Worm (Caenorhabditis elegans) whole organism, young adult: Measurements from ENCODE around the gene T24G10.2.

Experiments used
- B0035.1 ChIP-seq: sonication (generic microtip); optimal IDR thresholded peaks from 2 replicates; lab custom pipeline; 2016; ENCODE audit warnings: missing genetic modification characterization, mild to moderate bottlenecking, missing compliant biosample characterization, missing genotype, missing genetic modification reagents
- B0336.3 ChIP-seq: fragments of 200-800 bp; sonication (Bioruptor generic); IDR thresholded peaks from 2 replicates; pipeline ENCODE4 v1.3.6; 2022; ENCODE audit warnings: missing genetic modification characterization, missing compliant biosample characterization
- C06A6.2 ChIP-seq: fragments of 200-800 bp; sonication (Bioruptor generic); conservative IDR thresholded peaks from 2 replicates; pipeline ENCODE4 v1.3.6; 2022; ENCODE audit warnings: missing genetic modification characterization, missing compliant biosample characterization
- C17E4.6 ChIP-seq: fragments of 200-800 bp; sonication (Bioruptor generic); IDR thresholded peaks from 2 replicates; pipeline ENCODE4 v1.3.6; 2022; ENCODE audit warnings: missing genetic modification reagents, missing genetic modification characterization, missing compliant biosample characterization
- D2030.7 ChIP-seq: fragments of 200-800 bp; sonication (Bioruptor generic); IDR thresholded peaks from 2 replicates; pipeline ENCODE4 v1.3.6; 2022; ENCODE audit warnings: missing genetic modification reagents, missing genetic modification characterization, missing compliant biosample characterization
- F10E7.11 ChIP-seq: sonication (generic microtip); optimal IDR thresholded peaks from 2 replicates; lab custom pipeline; 2017; ENCODE audit warnings: mild to moderate bottlenecking, missing genetic modification characterization, moderate library complexity, missing compliant biosample characterization
- F23B12.7 ChIP-seq: sonication (generic microtip); optimal IDR thresholded peaks from 2 replicates; lab custom pipeline; 2017; ENCODE audit warnings: missing genetic modification characterization, mild to moderate bottlenecking, missing compliant biosample characterization, antibody characterized with exemption, moderate library complexity; ENCODE audit not compliant: insufficient read depth
- F52B5.7 ChIP-seq: sonication (generic microtip); optimal IDR thresholded peaks from 2 replicates; lab custom pipeline; 2016; ENCODE audit warnings: mild to moderate bottlenecking, missing genetic modification characterization, missing compliant biosample characterization
- F57A8.1 ChIP-seq: fragments of 200-800 bp; sonication (Bioruptor generic); optimal IDR thresholded peaks from 2 replicates; lab custom pipeline; 2018; ENCODE audit warnings: mild to moderate bottlenecking, missing genetic modification characterization, moderate library complexity, missing compliant biosample characterization
- Y53G8AR.9 ChIP-seq: fragments of 200-800 bp; sonication (Bioruptor generic); conservative IDR thresholded peaks from 2 replicates; pipeline ENCODE4 v1.3.6; 2022; ENCODE audit warnings: missing genetic modification reagents, missing genetic modification characterization, missing compliant biosample characterization
- Y67H2A.10 ChIP-seq: fragments of 200-800 bp; sonication (Bioruptor generic); conservative IDR thresholded peaks from 2 replicates; pipeline ENCODE4 v1.3.6; 2022; ENCODE audit warnings: missing genetic modification reagents, missing genetic modification characterization, missing compliant biosample characterization
- Y79H2A.3 ChIP-seq: fragments of 200-800 bp; sonication (Bioruptor generic); conservative IDR thresholded peaks from 2 replicates; pipeline ENCODE4 v1.3.6; 2022; ENCODE audit warnings: missing genetic modification reagents, missing genetic modification characterization, missing compliant biosample characterization
- aptf-3 ChIP-seq: fragments of 200-800 bp; sonication (Bioruptor generic); IDR thresholded peaks from 2 replicates; pipeline ENCODE4 v1.3.6; 2022; ENCODE audit warnings: missing genetic modification characterization, missing compliant biosample characterization
- athp-1 ChIP-seq: sonication (generic microtip); optimal IDR thresholded peaks from 2 replicates; lab custom pipeline; 2017; ENCODE audit warnings: mild to moderate bottlenecking, missing genetic modification characterization, missing compliant biosample characterization
- ceh-100 ChIP-seq: fragments of 200-800 bp; sonication (Bioruptor generic); IDR thresholded peaks from 2 replicates; pipeline ENCODE4 v1.3.6; 2022; ENCODE audit warnings: missing genetic modification reagents, missing genetic modification characterization, missing compliant biosample characterization
- chd-7 ChIP-seq: sonication (generic microtip); optimal IDR thresholded peaks from 2 replicates; lab custom pipeline; 2016; ENCODE audit warnings: mild to moderate bottlenecking, missing genetic modification characterization, moderate library complexity, missing compliant biosample characterization
- efl-1 ChIP-seq: fragments of 150-350 bp; optimal IDR thresholded peaks from 2 replicates; lab custom pipeline; 2014; ENCODE audit warnings: missing biosample characterization, missing genetic modification reagents, missing genetic modification characterization
- egl-18 ChIP-seq: fragments of 200-800 bp; sonication (Bioruptor generic); IDR thresholded peaks from 2 replicates; pipeline ENCODE4 v1.3.6; 2022; ENCODE audit warnings: missing genetic modification reagents, missing genetic modification characterization, missing compliant biosample characterization
- egl-44 ChIP-seq: fragments of 200-800 bp; sonication (Bioruptor generic); IDR thresholded peaks from 2 replicates; pipeline ENCODE4 v1.3.6; 2022; ENCODE audit warnings: missing genetic modification reagents, missing genetic modification characterization, missing compliant biosample characterization
- egrh-3 ChIP-seq: fragments of 200-800 bp; sonication (Bioruptor generic); IDR thresholded peaks from 2 replicates; pipeline ENCODE4 v1.3.6; 2022; ENCODE audit warnings: missing genetic modification reagents, missing genetic modification characterization, missing compliant biosample characterization
- fkh-3 ChIP-seq: sonication (generic microtip); optimal IDR thresholded peaks from 2 replicates; lab custom pipeline; 2016; ENCODE audit warnings: mild to moderate bottlenecking, missing genetic modification characterization, missing compliant biosample characterization
- hlh-12 ChIP-seq: sonication (generic microtip); optimal IDR thresholded peaks from 2 replicates; lab custom pipeline; 2016; ENCODE audit warnings: missing genetic modification characterization, missing compliant biosample characterization
- hrde-1 ChIP-seq: sonication (generic microtip); optimal IDR thresholded peaks from 2 replicates; lab custom pipeline; 2016; ENCODE audit warnings: missing genetic modification characterization, mild to moderate bottlenecking, missing compliant biosample characterization, moderate library complexity, missing genotype, missing genetic modification reagents, borderline replicate concordance
- lag-1 ChIP-seq: fragments of 200-800 bp; sonication (Bioruptor generic); IDR thresholded peaks from 2 replicates; pipeline ENCODE4 v1.3.6; 2022; ENCODE audit warnings: missing genetic modification reagents, missing genetic modification characterization, missing compliant biosample characterization
- let-526 ChIP-seq: fragments of 200-800 bp; sonication (Bioruptor generic); IDR thresholded peaks from 2 replicates; pipeline ENCODE4 v1.3.6; 2022; ENCODE audit warnings: missing genetic modification reagents, missing genetic modification characterization, missing compliant biosample characterization
- lin-26 ChIP-seq: fragments of 200-800 bp; sonication (Bioruptor generic); IDR thresholded peaks from 2 replicates; pipeline ENCODE4 v1.3.6; 2022; ENCODE audit warnings: missing genetic modification reagents, missing genetic modification characterization, missing compliant biosample characterization
- lsl-1 ChIP-seq: fragments of 200-800 bp; sonication (Bioruptor generic); optimal IDR thresholded peaks from 2 replicates; lab custom pipeline; 2018; ENCODE audit warnings: mild to moderate bottlenecking, missing genetic modification characterization, moderate library complexity, missing compliant biosample characterization
- mcd-1 ChIP-seq: fragments of 200-800 bp; sonication (Bioruptor generic); IDR thresholded peaks from 2 replicates; pipeline ENCODE4 v1.3.6; 2022; ENCODE audit warnings: missing genetic modification reagents, missing genetic modification characterization, missing compliant biosample characterization
- mes-4 ChIP-seq: sonication (generic microtip); optimal IDR thresholded peaks from 2 replicates; lab custom pipeline; 2016; ENCODE audit warnings: missing genotype, missing genetic modification characterization, missing compliant biosample characterization
- nfyb-1 ChIP-seq: fragments of 200-800 bp; sonication (Bioruptor generic); IDR thresholded peaks from 2 replicates; pipeline ENCODE4 v1.3.6; 2022; ENCODE audit warnings: missing genetic modification reagents, missing genetic modification characterization, missing compliant biosample characterization
- nhr-179 ChIP-seq: sonication (generic microtip); optimal IDR thresholded peaks from 2 replicates; lab custom pipeline; 2016; ENCODE audit warnings: mild to moderate bottlenecking, missing genetic modification characterization, missing compliant biosample characterization
- nhr-90 ChIP-seq: sonication (generic microtip); optimal IDR thresholded peaks from 2 replicates; lab custom pipeline; 2016; ENCODE audit warnings: missing genotype, mild to moderate bottlenecking, missing genetic modification characterization, missing compliant biosample characterization
- sptf-2 ChIP-seq: fragments of 200-800 bp; sonication (Bioruptor generic); optimal IDR thresholded peaks from 2 replicates; lab custom pipeline; 2018; ENCODE audit warnings: mild to moderate bottlenecking, missing genetic modification characterization, missing compliant biosample characterization
- tbp1 ChIP-seq: fragments of 200-800 bp; sonication (Bioruptor generic); optimal IDR thresholded peaks from 2 replicates; lab custom pipeline; 2018; ENCODE audit warnings: mild to moderate bottlenecking, missing genetic modification characterization, missing compliant biosample characterization
- tlf-1 ChIP-seq: fragments of 200-800 bp; sonication (Bioruptor generic); optimal IDR thresholded peaks from 2 replicates; lab custom pipeline; 2018; ENCODE audit warnings: mild to moderate bottlenecking, missing genetic modification characterization, missing compliant biosample characterization
- unc-62 ChIP-seq: fragments of 150-350 bp; optimal IDR thresholded peaks from 2 replicates; lab custom pipeline; 2014; ENCODE audit warnings: missing biosample characterization, missing genetic modification reagents, missing genetic modification characterization
- zfh-2 ChIP-seq: fragments of 200-800 bp; sonication (Bioruptor generic); conservative IDR thresholded peaks from 2 replicates; pipeline ENCODE4 v1.3.6; 2022; ENCODE audit warnings: missing genetic modification reagents, missing genetic modification characterization, missing compliant biosample characterization
- ztf-18 ChIP-seq: sonication (generic microtip); optimal IDR thresholded peaks from 2 replicates; lab custom pipeline; 2016; ENCODE audit warnings: missing genotype, mild to moderate bottlenecking, missing genetic modification characterization, missing compliant biosample characterization
- ztf-22 ChIP-seq: fragments of 200-800 bp; sonication (Bioruptor generic); optimal IDR thresholded peaks from 2 replicates; lab custom pipeline; 2018; ENCODE audit warnings: mild to moderate bottlenecking, missing genetic modification characterization, moderate library complexity, missing compliant biosample characterization
- ztf-25 ChIP-seq: fragments of 200-800 bp; sonication (Bioruptor generic); IDR thresholded peaks from 2 replicates; pipeline ENCODE4 v1.3.6; 2022; ENCODE audit warnings: missing genetic modification reagents, missing genetic modification characterization, missing compliant biosample characterization
- ztf-6 ChIP-seq: fragments of 200-800 bp; sonication (Bioruptor generic); IDR thresholded peaks from 2 replicates; pipeline ENCODE4 v1.3.6; 2022; ENCODE audit warnings: missing genetic modification reagents, missing genetic modification characterization, missing compliant biosample characterization

T24G10.2 gene

ce11 chrIII:5478011-5478410 lies 35.5 kb upstream of the T24G10.2 start, which contains the start of gene R02F2.10:
Gene R02F2.10 (plus strand): TSS chrIII:5478311.
- TF ChIP-seq egrh-3: no peak
- no peak for TF ChIP-seq Y53G8AR.9
- no peak for TF ChIP-seq ceh-100
- no peak for TF ChIP-seq fkh-3 (tag; lab: Kevin White, UChicago)
- no peak for TF ChIP-seq ztf-6 (GFP tag; lab: Robert Waterston, UW)
- no peak for TF ChIP-seq Y79H2A.3 (GFP tag; lab: Robert Waterston, UW)
- no peak for TF ChIP-seq C17E4.6 (GFP tag; lab: Robert Waterston, UW)
- TF ChIP-seq F57A8.1 (GFP tag; lab: Kevin White, UChicago): no peak
- TF ChIP-seq F23B12.7 (tag; lab: Kevin White, UChicago): no peak
- no peak for TF ChIP-seq B0336.3 (GFP tag; lab: Robert Waterston, UW)
- TF ChIP-seq let-526 (GFP tag; lab: Robert Waterston, UW): no peak
- no peak for TF ChIP-seq sptf-2 (GFP tag; lab: Kevin White, UChicago)
- TF ChIP-seq lag-1: no peak

- TF ChIP-seq F52B5.7 (tag; lab: Kevin White, UChicago) (no peak), D2030.7 (GFP tag; lab: Robert Waterston, UW) (no peak), let-526 (GFP tag; lab: Robert Waterston, UW) (no peak), F10E7.11 (tag; lab: Kevin White, UChicago) (no peak), efl-1 (GFP tag; lab: Kevin White, UChicago) (no peak), nhr-90 (tag; lab: Kevin White, UChicago) (no peak)
These were observed 31.6 kb upstream of the T24G10.2 start, which contains the start of gene lon-1 for ce11 chrIII:5474176-5474575. Gene lon-1 (plus strand): TSS chrIII:5474476.

ce11 chrIII:5472693-5473092 lies 30.1 kb upstream of the T24G10.2 start:
- TF ChIP-seq ztf-22: no peak
- TF ChIP-seq zfh-2 (GFP tag; lab: Robert Waterston, UW): 0 out of 2 replicates have a peak, but pooled peaks have one; percentile 18
- no peak for TF ChIP-seq ztf-25
- no peak for TF ChIP-seq hlh-12 (tag; lab: Kevin White, UChicago)

ce11 chrIII:5469090-5469489 lies 26.5 kb upstream of the T24G10.2 start:
- no peak for TF ChIP-seq Y67H2A.10 (GFP tag; lab: Robert Waterston, UW)
- no peak for TF ChIP-seq tlf-1 (GFP tag; lab: Kevin White, UChicago)
- peak; percentile 72; the same call in 1 of the 2 replicates for TF ChIP-seq nfyb-1 (GFP tag; lab: Robert Waterston, UW)
- TF ChIP-seq nhr-179 (tag; lab: Kevin White, UChicago): no peak
- TF ChIP-seq lsl-1 (GFP tag; lab: Kevin White, UChicago): no peak

ce11 chrIII:5464850-5465249 lies 22.3 kb upstream of the T24G10.2 start:
- TF ChIP-seq athp-1 (tag; lab: Kevin White, UChicago) (no peak), C17E4.6 (GFP tag; lab: Robert Waterston, UW) (no peak), egl-44 (GFP tag; lab: Robert Waterston, UW) (no peak), ztf-18 (tag; lab: Kevin White, UChicago) (no peak), egl-18 (GFP tag; lab: Robert Waterston, UW) (no peak)

ce11 chrIII:5464077-5464476 lies 21.5 kb upstream of the T24G10.2 start, which contains the start of gene F48E8.2:
Gene F48E8.2 (plus strand): TSS chrIII:5464377.
- TF ChIP-seq chd-7 (tag; lab: Kevin White, UChicago): no peak
- no peak for TF ChIP-seq lin-26 (GFP tag; lab: Robert Waterston, UW)
- TF ChIP-seq egrh-3: no peak
- no peak for TF ChIP-seq mcd-1 (GFP tag; lab: Robert Waterston, UW)
- no peak for TF ChIP-seq ztf-6 (GFP tag; lab: Robert Waterston, UW)
- TF ChIP-seq aptf-3 (GFP tag; lab: Robert Waterston, UW): no peak
- no peak for TF ChIP-seq unc-62 (GFP tag; lab: Kevin White, UChicago)
- no peak for TF ChIP-seq hlh-12 (tag; lab: Kevin White, UChicago)
- no peak for TF ChIP-seq Y53G8AR.9
- TF ChIP-seq B0035.1 (tag; lab: Kevin White, UChicago): no peak
- no peak for TF ChIP-seq C06A6.2 (GFP tag; lab: Robert Waterston, UW)
- no peak for TF ChIP-seq mes-4 (tag; lab: Kevin White, UChicago)
- TF ChIP-seq tbp1: no peak
- no peak for TF ChIP-seq egl-18 (GFP tag; lab: Robert Waterston, UW)
- TF ChIP-seq hrde-1 (tag; lab: Kevin White, UChicago): no peak
